Worm (Caenorhabditis elegans) whole organism, L1 larva: ENCODE data around the gene F15D4.2.
A peak's percentile ranks its signal among the peaks of the same experiment; 100 is the strongest.

Experiments
- C04F5.9 ChIP-seq: sonication (generic microtip); optimal IDR thresholded peaks from 2 replicates; lab custom pipeline; 2016; ENCODE audit warnings: missing genetic modification characterization, missing compliant biosample characterization
- C16A3.4 ChIP-seq: fragments of 150-350 bp; optimal IDR thresholded peaks from 2 replicates; lab custom pipeline; 2014; ENCODE audit warnings: missing biosample characterization, missing genetic modification characterization
- aha-1 ChIP-seq: fragments of 150-350 bp; optimal IDR thresholded peaks from 2 replicates; lab custom pipeline; 2014; ENCODE audit warnings: missing biosample characterization, missing genetic modification characterization
- aly-2 ChIP-seq: fragments of 150-350 bp; optimal IDR thresholded peaks from 2 replicates; lab custom pipeline; 2014; ENCODE audit warnings: missing biosample characterization, missing genetic modification characterization
- blmp-1 ChIP-seq: fragments of 150-350 bp; optimal IDR thresholded peaks from 2 replicates; lab custom pipeline; 2014; ENCODE audit warnings: missing biosample characterization, missing genetic modification characterization
- ceh-8 ChIP-seq: fragments of 200-800 bp; sonication (Bioruptor generic); optimal IDR thresholded peaks from 2 replicates; lab custom pipeline; 2018; ENCODE audit warnings: mild to moderate bottlenecking, missing genetic modification characterization, moderate library complexity, missing compliant biosample characterization
- ceh-82 ChIP-seq, 3 experiments: fragments of 150-350 bp in 1 of 3; sonication (generic microtip) in 2 of 3; optimal IDR thresholded peaks; 2 replicates each; lab custom pipeline; 2014 to 2017; ENCODE audit warnings: missing biosample characterization in 3 of 3, missing genetic modification characterization in 3 of 3
- dsc-1 ChIP-seq: sonication (generic microtip); optimal IDR thresholded peaks from 2 replicates; lab custom pipeline; 2016; ENCODE audit warnings: mild to moderate bottlenecking, missing genetic modification characterization, missing compliant biosample characterization
- elt-2 ChIP-seq: sonication (generic microtip); optimal IDR thresholded peaks from 2 replicates; lab custom pipeline; 2016; ENCODE audit warnings: missing genetic modification characterization, mild to moderate bottlenecking, inconsistent platforms, missing compliant biosample characterization, missing genetic modification reagents
- elt-3 ChIP-seq, 6 experiments: fragments of 150-350 bp in 1 of 6; sonication (generic microtip); optimal IDR thresholded peaks; 2 replicates each; lab custom pipeline; 2017 to 2018; ENCODE audit warnings: missing biosample characterization in 6 of 6, missing genetic modification characterization in 6 of 6, inconsistent platforms in 1 of 6
- fkh-10 ChIP-seq: sonication (generic microtip); optimal IDR thresholded peaks from 2 replicates; lab custom pipeline; 2017; ENCODE audit warnings: missing biosample characterization, missing genetic modification reagents, missing genetic modification characterization
- fos-1 ChIP-seq: fragments of 150-350 bp; optimal IDR thresholded peaks from 2 replicates; lab custom pipeline; 2014; ENCODE audit warnings: missing biosample characterization, missing genetic modification characterization
- hlh-17 ChIP-seq: fragments of 200-800 bp; sonication (Bioruptor generic); optimal IDR thresholded peaks from 2 replicates; lab custom pipeline; 2018; ENCODE audit warnings: missing genetic modification characterization, mild to moderate bottlenecking, missing compliant biosample characterization, moderate library complexity, borderline replicate concordance
- hpl-2 ChIP-seq: fragments of 150-350 bp; optimal IDR thresholded peaks from 2 replicates; lab custom pipeline; 2014; ENCODE audit warnings: missing biosample characterization, missing genetic modification reagents, missing genetic modification characterization
- irx-1 ChIP-seq: sonication (generic microtip); optimal IDR thresholded peaks from 2 replicates; lab custom pipeline; 2016; ENCODE audit warnings: missing genetic modification characterization, missing compliant biosample characterization
- isw-1 ChIP-seq: fragments of 200-800 bp; sonication (Bioruptor generic); IDR thresholded peaks from 2 replicates; pipeline ENCODE4 v1.3.6; 2022; ENCODE audit warnings: missing genetic modification characterization, missing compliant biosample characterization
- jun-1 ChIP-seq: fragments of 150-350 bp; optimal IDR thresholded peaks from 2 replicates; lab custom pipeline; 2014; ENCODE audit warnings: missing biosample characterization, missing genetic modification reagents, missing genetic modification characterization
- lin-13 ChIP-seq: fragments of 150-350 bp; optimal IDR thresholded peaks from 2 replicates; lab custom pipeline; 2014; ENCODE audit warnings: missing biosample characterization, missing genetic modification reagents, missing genetic modification characterization
- lin-14 ChIP-seq: fragments of 200-800 bp; sonication (Bioruptor generic); optimal IDR thresholded peaks from 2 replicates; lab custom pipeline; 2018; ENCODE audit warnings: mild to moderate bottlenecking, missing genetic modification characterization, moderate library complexity, missing compliant biosample characterization
- lin-39 ChIP-seq: fragments of 150-350 bp; optimal IDR thresholded peaks from 2 replicates; lab custom pipeline; 2014; ENCODE audit warnings: missing biosample characterization, missing genetic modification reagents, missing genetic modification characterization
- lir-3 ChIP-seq: sonication (generic microtip); optimal IDR thresholded peaks from 2 replicates; lab custom pipeline; 2016; ENCODE audit warnings: mild to moderate bottlenecking, missing genetic modification characterization, moderate library complexity, missing compliant biosample characterization; ENCODE audit not compliant: poor library complexity
- mdl-1 ChIP-seq, 2 experiments: fragments of 150-350 bp; optimal IDR thresholded peaks; 2 replicates each; lab custom pipeline; 2014 to 2017; ENCODE audit warnings: missing biosample characterization in 2 of 2, missing genetic modification characterization in 2 of 2, inconsistent platforms in 1 of 2
- mep-1 ChIP-seq: fragments of 150-350 bp; optimal IDR thresholded peaks from 2 replicates; lab custom pipeline; 2014; ENCODE audit warnings: missing biosample characterization, missing genetic modification characterization
- nhr-11 ChIP-seq: fragments of 150-350 bp; optimal IDR thresholded peaks from 2 replicates; lab custom pipeline; 2014; ENCODE audit warnings: missing biosample characterization, missing genetic modification characterization
- nhr-12 ChIP-seq: sonication (generic microtip); optimal IDR thresholded peaks from 2 replicates; lab custom pipeline; 2017; ENCODE audit warnings: missing biosample characterization, missing genetic modification characterization
- nhr-19 ChIP-seq: fragments of 200-800 bp; sonication (Bioruptor generic); conservative IDR thresholded peaks from 2 replicates; pipeline ENCODE4 v1.3.6; 2022; ENCODE audit warnings: missing genetic modification characterization, missing compliant biosample characterization
- nhr-20 ChIP-seq: sonication (generic microtip); optimal IDR thresholded peaks from 2 replicates; lab custom pipeline; 2016; ENCODE audit warnings: mild to moderate bottlenecking, missing genetic modification characterization, missing compliant biosample characterization
- nhr-237 ChIP-seq: fragments of 150-350 bp; optimal IDR thresholded peaks from 2 replicates; lab custom pipeline; 2014; ENCODE audit warnings: missing biosample characterization, missing genetic modification characterization
- nhr-47 ChIP-seq: sonication (generic microtip); optimal IDR thresholded peaks from 2 replicates; lab custom pipeline; 2016; ENCODE audit warnings: mild to moderate bottlenecking, missing genetic modification characterization, moderate library complexity, missing compliant biosample characterization
- nhr-71 ChIP-seq: sonication (generic microtip); optimal IDR thresholded peaks from 2 replicates; lab custom pipeline; 2016; ENCODE audit warnings: mild to moderate bottlenecking, missing genetic modification characterization, moderate library complexity, missing compliant biosample characterization
- nhr-90 ChIP-seq: sonication (generic microtip); optimal IDR thresholded peaks from 2 replicates; lab custom pipeline; 2016; ENCODE audit warnings: mild to moderate bottlenecking, missing genetic modification characterization, missing compliant biosample characterization; ENCODE audit not compliant: poor library complexity
- pax-3 ChIP-seq: fragments of 200-800 bp; sonication (Bioruptor generic); optimal IDR thresholded peaks from 2 replicates; lab custom pipeline; 2018; ENCODE audit warnings: mild to moderate bottlenecking, missing genetic modification characterization, moderate library complexity, missing compliant biosample characterization
- rnt-1 ChIP-seq: sonication (generic microtip); optimal IDR thresholded peaks from 2 replicates; lab custom pipeline; 2016; ENCODE audit warnings: mild to moderate bottlenecking, missing genetic modification characterization, moderate library complexity, missing compliant biosample characterization
- skn-1 ChIP-seq: fragments of 150-350 bp; optimal IDR thresholded peaks from 2 replicates; lab custom pipeline; 2014; ENCODE audit warnings: missing biosample characterization, missing genetic modification characterization
- snpc-4 ChIP-seq: fragments of 150-350 bp; optimal IDR thresholded peaks from 2 replicates; lab custom pipeline; 2014; ENCODE audit warnings: missing biosample characterization, missing genetic modification characterization
- sox-4 ChIP-seq: sonication (generic microtip); optimal IDR thresholded peaks from 2 replicates; lab custom pipeline; 2016; ENCODE audit warnings: missing genetic modification characterization, missing compliant biosample characterization
- sup-37 ChIP-seq: fragments of 200-800 bp; sonication (Bioruptor generic); optimal IDR thresholded peaks from 2 replicates; lab custom pipeline; 2018; ENCODE audit warnings: mild to moderate bottlenecking, missing genetic modification characterization, missing compliant biosample characterization
- tbx-2 ChIP-seq: sonication (generic microtip); optimal IDR thresholded peaks from 2 replicates; lab custom pipeline; 2016; ENCODE audit warnings: missing genetic modification characterization, missing compliant biosample characterization
- tlp-1 ChIP-seq: fragments of 150-350 bp; optimal IDR thresholded peaks from 2 replicates; lab custom pipeline; 2014; ENCODE audit warnings: missing biosample characterization, missing genetic modification characterization
- unc-130 ChIP-seq: fragments of 150-350 bp; optimal IDR thresholded peaks from 2 replicates; lab custom pipeline; 2017; ENCODE audit warnings: missing biosample characterization, missing genetic modification characterization, inconsistent platforms
- unc-30 ChIP-seq: sonication (generic microtip); optimal IDR thresholded peaks from 2 replicates; lab custom pipeline; 2017; ENCODE audit warnings: missing biosample characterization, missing genetic modification characterization
- unc-86 ChIP-seq: sonication (generic microtip); optimal IDR thresholded peaks from 2 replicates; lab custom pipeline; 2016; ENCODE audit warnings: missing genetic modification characterization, missing compliant biosample characterization
- unc-98 ChIP-seq: fragments of 200-800 bp; sonication (Bioruptor generic); IDR thresholded peaks from 2 replicates; pipeline ENCODE4 v1.3.6; 2022; ENCODE audit warnings: missing genetic modification characterization, missing compliant biosample characterization
- vab-15 ChIP-seq: sonication (generic microtip); optimal IDR thresholded peaks from 2 replicates; lab custom pipeline; 2017; ENCODE audit warnings: missing genotype, mild to moderate bottlenecking, missing genetic modification characterization, missing compliant biosample characterization
- xbp-1 ChIP-seq: sonication (generic microtip); optimal IDR thresholded peaks from 2 replicates; lab custom pipeline; 2016; ENCODE audit warnings: missing genetic modification characterization, missing compliant biosample characterization
- zag-1 ChIP-seq: fragments of 150-350 bp; optimal IDR thresholded peaks from 2 replicates; lab custom pipeline; 2014; ENCODE audit warnings: missing biosample characterization, missing genetic modification characterization
- zip-4 ChIP-seq: fragments of 200-800 bp; sonication (Bioruptor generic); optimal IDR thresholded peaks from 2 replicates; lab custom pipeline; 2018; ENCODE audit warnings: mild to moderate bottlenecking, missing genetic modification characterization, moderate library complexity, missing compliant biosample characterization
- ztf-11 ChIP-seq, 2 experiments: sonication (generic microtip); optimal IDR thresholded peaks; 2 replicates each; lab custom pipeline; 2016 to 2017; ENCODE audit warnings: missing genetic modification characterization in 2 of 2, missing biosample characterization in 1 of 2, missing compliant biosample characterization in 1 of 2
- ztf-4 ChIP-seq: fragments of 150-350 bp; optimal IDR thresholded peaks from 2 replicates; lab custom pipeline; 2014; ENCODE audit warnings: missing biosample characterization, missing genetic modification characterization

The F15D4.2 gene

DNA sequence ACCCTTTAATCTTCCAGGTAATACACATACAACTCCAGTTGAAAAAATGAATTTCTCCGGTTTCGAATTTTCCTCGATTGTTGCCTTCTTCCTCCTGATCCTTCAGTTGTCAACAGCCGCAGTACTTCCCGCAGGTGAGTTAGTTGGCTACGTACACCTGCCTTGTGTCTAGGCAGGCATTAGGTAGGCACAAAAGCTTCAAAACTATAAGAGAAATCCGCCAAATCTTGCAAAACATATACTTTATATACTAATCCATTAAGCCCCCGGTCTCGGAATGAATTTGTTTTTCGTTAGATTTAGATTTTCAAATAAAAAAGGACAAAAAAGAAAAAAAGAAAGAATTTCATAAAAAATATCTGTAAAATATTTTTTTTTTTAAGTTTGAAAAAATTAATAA is 19.4 kb downstream of the F15D4.2 start, which contains the start of gene flp-16:
TSS of gene flp-16 (plus strand) at position 18 of the 400 bp plus-strand sequence.
- no peak for TF ChIP-seq nhr-71 (tag; lab: Kevin White, UChicago)

DNA sequence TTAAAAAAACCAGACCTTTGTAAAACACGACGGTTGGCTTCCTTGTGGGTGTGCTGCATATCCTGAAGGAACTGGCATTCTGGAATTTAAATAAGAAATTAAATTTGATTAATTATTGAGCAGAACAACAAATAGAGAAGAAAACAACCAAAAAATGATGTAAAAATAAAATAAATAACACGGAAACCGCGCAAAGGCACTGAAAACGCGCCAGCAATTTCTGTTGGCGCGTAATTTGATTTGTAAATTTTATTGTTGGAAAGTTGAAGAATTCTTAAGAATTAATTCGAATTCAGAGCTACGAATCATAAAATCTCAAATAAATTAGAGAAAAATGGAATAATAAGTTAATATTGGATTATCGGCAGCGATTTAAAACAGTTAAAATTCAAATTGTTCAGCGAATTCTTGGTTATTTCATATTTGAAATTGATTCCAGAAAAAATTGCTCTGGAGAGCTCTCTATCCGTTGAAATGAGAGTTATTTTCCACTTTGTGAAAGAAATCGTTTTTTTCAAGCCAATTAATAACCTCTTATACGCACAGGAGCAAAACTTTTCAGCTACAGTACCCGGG is 22.0 kb downstream of the F15D4.2 start, which contains the start of gene romo-1:
TSS of gene romo-1 (minus strand) at position 79 of the 576 bp plus-strand sequence.
- TF ChIP-seq snpc-4 (tag; lab: Kevin White, UChicago) (peak; percentile 88), tbx-2 (tag; lab: Kevin White, UChicago) (peak; percentile 86), unc-130 (tag; lab: Kevin White, UChicago) (peak; percentile 87), lin-39 (peak; percentile 48), sup-37 (no peak), lir-3 (tag; lab: Kevin White, UChicago) (peak; percentile 64), dsc-1 (tag; lab: Kevin White, UChicago) (peak; percentile 81), nhr-71 (tag; lab: Kevin White, UChicago) (peak; percentile 88), nhr-12 (tag; lab: Kevin White, UChicago) (no peak), zip-4 (GFP tag; lab: Kevin White, UChicago) (peak; percentile 15), elt-3 (tag; optimal IDR thresholded peaks at IDR 0.05; lab: Kevin White, UChicago) (peak in 2 of 6 experiments; percentile 27 to 55), C16A3.4 (tag; lab: Kevin White, UChicago) (peak; percentile 78), nhr-237 (tag; lab: Kevin White, UChicago) (peak; percentile 5), blmp-1 (tag; lab: Kevin White, UChicago) (peak; percentile 77), jun-1 (tag; lab: Kevin White, UChicago) (peak; percentile 34), isw-1 (GFP tag; lab: Robert Waterston, UW) (peak; percentile 55), ztf-11 (tag; optimal IDR thresholded peaks at IDR 0.05; lab: Kevin White, UChicago) (peak in 1 of 2 experiments; percentile 41), lin-13 (GFP tag; lab: Kevin White, UChicago) (peak; percentile 58), mep-1 (peak; percentile 94), C04F5.9 (tag; lab: Kevin White, UChicago) (peak; percentile 45), vab-15 (tag; lab: Kevin White, UChicago) (no peak), aha-1 (tag; lab: Kevin White, UChicago) (no peak), zag-1 (tag; lab: Kevin White, UChicago) (no peak), elt-2 (tag; lab: Kevin White, UChicago) (peak; percentile 40), nhr-90 (tag; lab: Kevin White, UChicago) (peak; percentile 85), rnt-1 (tag; lab: Kevin White, UChicago) (peak; percentile 78), hpl-2 (GFP tag; lab: Kevin White, UChicago) (no peak), nhr-11 (tag; lab: Kevin White, UChicago) (no peak), tlp-1 (tag; lab: Kevin White, UChicago) (no peak), xbp-1 (tag; lab: Kevin White, UChicago) (peak; percentile 80), lin-14 (peak; percentile 85), unc-98 (GFP tag; lab: Robert Waterston, UW) (no peak), irx-1 (tag; lab: Kevin White, UChicago) (peak; percentile 57), sox-4 (tag; lab: Kevin White, UChicago) (peak; percentile 38), unc-30 (tag; lab: Kevin White, UChicago) (peak; percentile 34), nhr-19 (GFP tag; lab: Robert Waterston, UW) (peak; percentile 76), nhr-20 (tag; lab: Kevin White, UChicago) (peak; percentile 88), hlh-17 (GFP tag; lab: Kevin White, UChicago) (no peak), ceh-8 (peak; percentile 38), ceh-82 (tag; optimal IDR thresholded peaks at IDR 0.05; lab: Kevin White, UChicago) (peak; percentile 74 to 83 (median 80)), mdl-1 (tag; optimal IDR thresholded peaks at IDR 0.05; lab: Kevin White, UChicago) (peak in 1 of 2 experiments; percentile 58), pax-3 (peak; percentile 23), nhr-47 (tag; lab: Kevin White, UChicago) (peak; percentile 87), unc-86 (tag; lab: Kevin White, UChicago) (peak; percentile 71), ztf-4 (tag; lab: Kevin White, UChicago) (peak; percentile 44), fkh-10 (GFP tag; lab: Kevin White, UChicago) (no peak), aly-2 (peak; percentile 67), fos-1 (peak; percentile 50), skn-1 (tag; lab: Kevin White, UChicago) (peak; percentile 79)
